Worm (Caenorhabditis elegans) whole organism, early embryonic: Measurements from ENCODE around the gene F32D1.3.

Source experiments
- F13C5.2 ChIP-seq: sonication (generic microtip); optimal IDR thresholded peaks from 2 replicates; lab custom pipeline; 2017; ENCODE audit warnings: mild to moderate bottlenecking, missing genetic modification characterization, inconsistent platforms, missing compliant biosample characterization
- ama-1 ChIP-seq: fragments of 150-350 bp; optimal IDR thresholded peaks from 2 replicates; lab custom pipeline; 2014
- ceh-36 ChIP-seq: sonication (generic microtip); optimal IDR thresholded peaks from 2 replicates; lab custom pipeline; 2016; ENCODE audit warnings: missing genetic modification characterization, inconsistent platforms, missing compliant biosample characterization
- sea-1 ChIP-seq: fragments of 200-800 bp; sonication (Bioruptor generic); conservative IDR thresholded peaks from 2 replicates; pipeline ENCODE4 v1.3.6; 2022; ENCODE audit warnings: missing genetic modification characterization, missing compliant biosample characterization
- tbx-11 ChIP-seq: fragments of 200-800 bp; sonication (Bioruptor generic); IDR thresholded peaks from 2 replicates; pipeline ENCODE4 v1.3.6; 2022; ENCODE audit warnings: missing genetic modification characterization, missing compliant biosample characterization
- tra-4 ChIP-seq: sonication (generic microtip); optimal IDR thresholded peaks from 2 replicates; lab custom pipeline; 2017; ENCODE audit warnings: missing genetic modification characterization, missing compliant biosample characterization

ce11 chrV:4401865-4402264 lies 40.5 kb upstream of the F32D1.3 start, which contains the start of gene F13A2.5:
- TF ChIP-seq ama-1 (lab: Kevin White, UChicago) = no peak
- no peak for TF ChIP-seq ceh-36
- no peak for TF ChIP-seq sea-1 (GFP tag; lab: Robert Waterston, UW)
- no peak for TF ChIP-seq tra-4 (tag; lab: Kevin White, UChicago)
- no peak for TF ChIP-seq F13C5.2
- TF ChIP-seq tbx-11 = no peak
